Worm (Caenorhabditis elegans) whole organism, late embryonic: ENCODE measurements around the gene C15F1.1.

Source experiments
- C08G9.2 ChIP-seq: sonication (generic microtip); optimal IDR thresholded peaks from 2 replicates; lab custom pipeline; 2016; ENCODE audit warnings: mild to moderate bottlenecking, missing genetic modification characterization, moderate library complexity, missing compliant biosample characterization
- K09A11.1 ChIP-seq: sonication (generic microtip); optimal IDR thresholded peaks from 2 replicates; lab custom pipeline; 2017; ENCODE audit warnings: antibody characterized with exemption, mild to moderate bottlenecking, missing genetic modification characterization, missing compliant biosample characterization; ENCODE audit not compliant: insufficient read depth
- Y22D7AL.16 ChIP-seq: sonication (generic microtip); optimal IDR thresholded peaks from 2 replicates; lab custom pipeline; 2016; ENCODE audit warnings: missing genetic modification characterization, missing compliant biosample characterization
- ama-1 ChIP-seq: fragments of 150-350 bp; optimal IDR thresholded peaks from 2 replicates; lab custom pipeline; 2014
- ceh-14 ChIP-seq: sonication (generic microtip); optimal IDR thresholded peaks from 2 replicates; lab custom pipeline; 2016; ENCODE audit warnings: missing genotype, missing genetic modification characterization, missing compliant biosample characterization
- ceh-18 ChIP-seq: sonication (generic microtip); optimal IDR thresholded peaks from 2 replicates; lab custom pipeline; 2016; ENCODE audit warnings: missing genetic modification characterization, missing compliant biosample characterization
- ceh-19 ChIP-seq: fragments of 200-800 bp; sonication (Bioruptor generic); optimal IDR thresholded peaks from 2 replicates; lab custom pipeline; 2018; ENCODE audit warnings: mild to moderate bottlenecking, missing genetic modification characterization, missing compliant biosample characterization
- ceh-2 ChIP-seq: sonication (generic microtip); optimal IDR thresholded peaks from 2 replicates; lab custom pipeline; 2016; ENCODE audit warnings: missing genotype, missing genetic modification characterization, missing compliant biosample characterization
- ceh-22 ChIP-seq: sonication (generic microtip); optimal IDR thresholded peaks from 2 replicates; lab custom pipeline; 2017; ENCODE audit warnings: missing biosample characterization, missing genetic modification characterization
- ceh-24 ChIP-seq: sonication (generic microtip); optimal IDR thresholded peaks from 2 replicates; lab custom pipeline; 2016; ENCODE audit warnings: mild to moderate bottlenecking, missing genetic modification characterization, missing compliant biosample characterization
- ceh-30 ChIP-seq: fragments of 150-350 bp; optimal IDR thresholded peaks from 2 replicates; lab custom pipeline; 2014; ENCODE audit warnings: missing biosample characterization, missing genetic modification characterization
- ceh-31 ChIP-seq: sonication (generic microtip); optimal IDR thresholded peaks from 2 replicates; lab custom pipeline; 2016; ENCODE audit warnings: missing genetic modification characterization, missing compliant biosample characterization
- ceh-34 ChIP-seq: sonication (generic microtip); optimal IDR thresholded peaks from 2 replicates; lab custom pipeline; 2016; ENCODE audit warnings: mild to moderate bottlenecking, missing genetic modification characterization, missing compliant biosample characterization
- ceh-45 ChIP-seq: fragments of 200-800 bp; sonication (Bioruptor generic); IDR thresholded peaks from 2 replicates; pipeline ENCODE4 v1.3.6; 2022; ENCODE audit warnings: missing genetic modification reagents, missing genetic modification characterization, missing compliant biosample characterization
- ceh-48 ChIP-seq: sonication (generic microtip); optimal IDR thresholded peaks from 2 replicates; lab custom pipeline; 2016; ENCODE audit warnings: missing genetic modification characterization, inconsistent platforms, missing compliant biosample characterization
- ceh-6 ChIP-seq: fragments of 200-800 bp; sonication (Bioruptor generic); optimal IDR thresholded peaks from 2 replicates; lab custom pipeline; 2018; ENCODE audit warnings: mild to moderate bottlenecking, missing genetic modification characterization, missing compliant biosample characterization
- ceh-9 ChIP-seq: sonication (generic microtip); optimal IDR thresholded peaks from 2 replicates; lab custom pipeline; 2016; ENCODE audit warnings: mild to moderate bottlenecking, missing genetic modification characterization, inconsistent platforms, missing compliant biosample characterization
- dmd-4 ChIP-seq: sonication (generic microtip); optimal IDR thresholded peaks from 2 replicates; lab custom pipeline; 2016; ENCODE audit warnings: borderline replicate concordance, missing genetic modification characterization, missing compliant biosample characterization
- dve-1 ChIP-seq: sonication (generic microtip); optimal IDR thresholded peaks from 2 replicates; lab custom pipeline; 2017; ENCODE audit warnings: antibody characterized with exemption, mild to moderate bottlenecking, missing genetic modification characterization, missing compliant biosample characterization
- elt-2 ChIP-seq: sonication (generic microtip); optimal IDR thresholded peaks from 2 replicates; lab custom pipeline; 2016; ENCODE audit warnings: missing genetic modification reagents, missing genetic modification characterization, missing compliant biosample characterization
- ets-4 ChIP-seq: sonication (generic microtip); optimal IDR thresholded peaks from 2 replicates; lab custom pipeline; 2016; ENCODE audit warnings: missing genetic modification characterization, missing compliant biosample characterization
- eyg-1 ChIP-seq: sonication (generic microtip); optimal IDR thresholded peaks from 2 replicates; lab custom pipeline; 2016; ENCODE audit warnings: missing genotype, missing genetic modification characterization, missing compliant biosample characterization
- fax-1 ChIP-seq: sonication (generic microtip); optimal IDR thresholded peaks from 2 replicates; lab custom pipeline; 2016; ENCODE audit warnings: missing genotype, missing genetic modification characterization, missing compliant biosample characterization
- fkh-6 ChIP-seq: sonication (generic microtip); optimal IDR thresholded peaks from 2 replicates; lab custom pipeline; 2016; ENCODE audit warnings: missing genetic modification characterization, missing compliant biosample characterization
- gmeb-2 ChIP-seq: sonication (generic microtip); optimal IDR thresholded peaks from 2 replicates; lab custom pipeline; 2016; ENCODE audit warnings: missing genetic modification characterization, inconsistent platforms, missing compliant biosample characterization
- hlh-13 ChIP-seq: fragments of 200-800 bp; sonication (Bioruptor generic); optimal IDR thresholded peaks from 2 replicates; lab custom pipeline; 2018; ENCODE audit warnings: mild to moderate bottlenecking, missing genetic modification characterization, missing compliant biosample characterization
- hlh-15 ChIP-seq: sonication (generic microtip); optimal IDR thresholded peaks from 2 replicates; lab custom pipeline; 2016; ENCODE audit warnings: missing genetic modification characterization, missing compliant biosample characterization
- hlh-30 ChIP-seq: sonication (generic microtip); optimal IDR thresholded peaks from 2 replicates; lab custom pipeline; 2017; ENCODE audit warnings: antibody characterized with exemption, missing genetic modification characterization, missing compliant biosample characterization; ENCODE audit not compliant: insufficient read depth
- mec-3 ChIP-seq: sonication (generic microtip); optimal IDR thresholded peaks from 2 replicates; lab custom pipeline; 2016; ENCODE audit warnings: borderline replicate concordance, missing genetic modification characterization, missing compliant biosample characterization
- nfya-1 ChIP-seq: sonication (generic microtip); optimal IDR thresholded peaks from 2 replicates; lab custom pipeline; 2017; ENCODE audit warnings: missing genetic modification characterization, mild to moderate bottlenecking, missing compliant biosample characterization, antibody characterized with exemption, moderate library complexity
- odd-2 ChIP-seq: sonication (generic microtip); optimal IDR thresholded peaks from 2 replicates; lab custom pipeline; 2017; ENCODE audit warnings: antibody characterized with exemption, mild to moderate bottlenecking, missing genetic modification characterization, missing compliant biosample characterization
- pag-3 ChIP-seq: sonication (generic microtip); optimal IDR thresholded peaks from 2 replicates; lab custom pipeline; 2016; ENCODE audit warnings: missing compliant biosample characterization, missing genetic modification characterization, borderline replicate concordance
- pax-1 ChIP-seq: fragments of 150-350 bp; optimal IDR thresholded peaks from 2 replicates; lab custom pipeline; 2014; ENCODE audit warnings: missing biosample characterization, missing genetic modification characterization
- pha-4 ChIP-seq: fragments of 150-350 bp; optimal IDR thresholded peaks from 2 replicates; lab custom pipeline; 2018; ENCODE audit warnings: missing biosample characterization, missing genetic modification reagents, missing genetic modification characterization
- pros-1 ChIP-seq: fragments of 150-350 bp; optimal IDR thresholded peaks from 2 replicates; lab custom pipeline; 2014; ENCODE audit warnings: missing biosample characterization, missing genetic modification reagents, missing genetic modification characterization
- ref-2 ChIP-seq: sonication (generic microtip); optimal IDR thresholded peaks from 2 replicates; lab custom pipeline; 2016; ENCODE audit warnings: missing genetic modification characterization, missing compliant biosample characterization
- sdc-2 ChIP-seq: sonication (generic microtip); optimal IDR thresholded peaks from 2 replicates; lab custom pipeline; 2016; ENCODE audit warnings: missing genotype, missing genetic modification characterization, missing compliant biosample characterization
- sox-4 ChIP-seq: sonication (generic microtip); optimal IDR thresholded peaks from 2 replicates; lab custom pipeline; 2017; ENCODE audit warnings: mild to moderate bottlenecking, missing genetic modification characterization, inconsistent platforms, missing compliant biosample characterization
- syd-9 ChIP-seq: sonication (generic microtip); optimal IDR thresholded peaks from 2 replicates; lab custom pipeline; 2016; ENCODE audit warnings: mild to moderate bottlenecking, missing genetic modification characterization, moderate library complexity, missing compliant biosample characterization
- tbx-2 ChIP-seq: sonication (generic microtip); optimal IDR thresholded peaks from 2 replicates; lab custom pipeline; 2016; ENCODE audit warnings: missing genetic modification characterization, missing compliant biosample characterization
- ttx-3 ChIP-seq: sonication (generic microtip); optimal IDR thresholded peaks from 2 replicates; lab custom pipeline; 2016; ENCODE audit warnings: missing genetic modification reagents, missing genetic modification characterization, missing compliant biosample characterization
- unc-3 ChIP-seq, 2 experiments: fragments of 200-800 bp in 1 of 2; sonication (Bioruptor generic) in 1 of 2; sonication (generic microtip) in 1 of 2; conservative IDR thresholded peaks in 1 of 2; optimal IDR thresholded peaks in 1 of 2; 2 replicates each; pipeline versions ENCODE4 v1.3.6 to Lab custom; 2016 to 2022; ENCODE audit warnings: missing compliant biosample characterization in 2 of 2, missing genetic modification characterization in 2 of 2, missing genetic modification reagents in 1 of 2
- unc-42 ChIP-seq: sonication (generic microtip); optimal IDR thresholded peaks from 2 replicates; lab custom pipeline; 2016; ENCODE audit warnings: missing genotype, missing genetic modification characterization, missing compliant biosample characterization
- unc-55 ChIP-seq: sonication (generic microtip); optimal IDR thresholded peaks from 2 replicates; lab custom pipeline; 2017; ENCODE audit warnings: missing biosample characterization, missing genetic modification reagents, missing genetic modification characterization
- unc-86 ChIP-seq: sonication (generic microtip); optimal IDR thresholded peaks from 2 replicates; lab custom pipeline; 2016; ENCODE audit warnings: missing genetic modification characterization, missing compliant biosample characterization
- ztf-16 ChIP-seq: sonication (generic microtip); optimal IDR thresholded peaks from 2 replicates; lab custom pipeline; 2017; ENCODE audit warnings: missing genetic modification characterization, missing compliant biosample characterization

C15F1.1 gene

ce11 chrII:6978908-6979307 lies 10.8 kb upstream of the C15F1.1 start:
- TF ChIP-seq fax-1 (tag; lab: Kevin White, UChicago) (no peak), pag-3 (tag; lab: Kevin White, UChicago) (no peak), ama-1 (lab: Kevin White, UChicago) (no peak), fkh-6 (tag; lab: Kevin White, UChicago) (no peak), ceh-9 (no peak), eyg-1 (tag; lab: Kevin White, UChicago) (no peak), dve-1 (tag; lab: Kevin White, UChicago) (no peak), hlh-13 (GFP tag; lab: Kevin White, UChicago) (no peak), K09A11.1 (tag; lab: Kevin White, UChicago) (no peak), ceh-18 (no peak), pha-4 (tag; lab: Kevin White, UChicago) (no peak), mec-3 (tag; lab: Kevin White, UChicago) (no peak), dmd-4 (no peak), ceh-6 (no peak), gmeb-2 (tag; lab: Kevin White, UChicago) (no peak), unc-55 (no peak), hlh-30 (no peak), unc-86 (tag; lab: Kevin White, UChicago) (no peak), odd-2 (no peak), sox-4 (tag; lab: Kevin White, UChicago) (no peak)
- TF ChIP-seq, all 69 proteins: peak for 0

ce11 chrII:6979646-6980045 lies 10.0 kb upstream of the C15F1.1 start, which contains the start of gene C15F1.2:
Gene C15F1.2, plus strand, starts transcription at chrII:6979953.
- TF ChIP-seq pha-4 (tag; lab: Kevin White, UChicago) (no peak), eyg-1 (tag; lab: Kevin White, UChicago) (no peak), elt-2 (tag; lab: Kevin White, UChicago) (no peak), pag-3 (tag; lab: Kevin White, UChicago) (no peak), pros-1 (no peak), ceh-18 (no peak), ets-4 (no peak), hlh-30 (no peak), C08G9.2 (tag; lab: Kevin White, UChicago) (no peak), Y22D7AL.16 (tag; lab: Kevin White, UChicago) (no peak), sox-4 (tag; lab: Kevin White, UChicago) (no peak), ceh-2 (tag; lab: Kevin White, UChicago) (no peak), ceh-45 (GFP tag; lab: Robert Waterston, UW) (no peak)
- TF ChIP-seq, all 69 proteins: peak for 0

- TF ChIP-seq hlh-15 (tag; lab: Kevin White, UChicago) (no peak), unc-3 (GFP tag; conservative IDR thresholded peaks at IDR 0.05; lab: Robert Waterston, UW) (no peak), unc-3 (tag; optimal IDR thresholded peaks at IDR 0.05; lab: Kevin White, UChicago) (peak; percentile 30), unc-42 (tag; lab: Kevin White, UChicago) (peak; percentile 80), ceh-18 (peak; percentile 13), mec-3 (tag; lab: Kevin White, UChicago) (no peak), gmeb-2 (tag; lab: Kevin White, UChicago) (no peak), ztf-16 (tag; lab: Kevin White, UChicago) (no peak), ceh-48 (tag; lab: Kevin White, UChicago) (peak; percentile 75), dve-1 (tag; lab: Kevin White, UChicago) (no peak), tbx-2 (tag; lab: Kevin White, UChicago) (peak; percentile 26), ttx-3 (tag; lab: Kevin White, UChicago) (no peak), ceh-24 (tag; lab: Kevin White, UChicago) (no peak), syd-9 (tag; lab: Kevin White, UChicago) (no peak), ceh-22 (tag; lab: Kevin White, UChicago) (no peak), ref-2 (tag; lab: Kevin White, UChicago) (peak; percentile 20), ceh-34 (peak; percentile 33), ceh-31 (tag; lab: Kevin White, UChicago) (peak; percentile 77), nfya-1 (peak; percentile 62), pax-1 (tag; lab: Kevin White, UChicago) (no peak), ceh-9 (no peak), sdc-2 (tag; lab: Kevin White, UChicago) (no peak), ceh-19 (GFP tag; lab: Kevin White, UChicago) (peak; percentile 26), ceh-14 (peak; percentile 29), ceh-30 (tag; lab: Kevin White, UChicago) (no peak)
Measured at ce11 chrII:6992949-6993348, 3.3 kb downstream of the C15F1.1 start.
